Worm (Caenorhabditis elegans) whole organism, L3 larva: ENCODE measurements around the gene C37E2.3.

ENCODE experiments used
- aly-2 ChIP-seq: fragments of 150-350 bp; optimal IDR thresholded peaks from 2 replicates; lab custom pipeline; 2014; ENCODE audit warnings: missing biosample characterization, missing genetic modification characterization
- elt-2 ChIP-seq: sonication (generic microtip); optimal IDR thresholded peaks from 2 replicates; lab custom pipeline; 2016; ENCODE audit warnings: missing genetic modification reagents, mild to moderate bottlenecking, missing genetic modification characterization, missing compliant biosample characterization
- eor-1 ChIP-seq, 2 experiments: fragments of 150-350 bp; optimal IDR thresholded peaks; 2 replicates each; lab custom pipeline; 2014 to 2018; ENCODE audit warnings: missing biosample characterization in 2 of 2, missing genetic modification characterization in 2 of 2
- hmg-11 ChIP-seq: sonication (generic microtip); optimal IDR thresholded peaks from 2 replicates; lab custom pipeline; 2016; ENCODE audit warnings: missing genetic modification characterization, missing compliant biosample characterization
- jun-1 ChIP-seq: fragments of 150-350 bp; optimal IDR thresholded peaks from 2 replicates; lab custom pipeline; 2014; ENCODE audit warnings: missing biosample characterization, missing genetic modification reagents, missing genetic modification characterization
- nhr-12 ChIP-seq: fragments of 150-350 bp; optimal IDR thresholded peaks from 2 replicates; lab custom pipeline; 2014; ENCODE audit warnings: missing biosample characterization, missing genetic modification characterization
- snpc-4 ChIP-seq: fragments of 150-350 bp; optimal IDR thresholded peaks from 2 replicates; lab custom pipeline; 2014; ENCODE audit warnings: missing biosample characterization, missing genetic modification characterization
- tbx-2 ChIP-seq: sonication (generic microtip); optimal IDR thresholded peaks from 2 replicates; lab custom pipeline; 2016; ENCODE audit warnings: mild to moderate bottlenecking, missing genetic modification characterization, missing compliant biosample characterization
- unc-62 ChIP-seq: fragments of 150-350 bp; sonication (generic microtip); optimal IDR thresholded peaks from 4 replicates; lab custom pipeline; 2014; ENCODE audit warnings: missing biosample characterization, missing genetic modification reagents, missing genetic modification characterization

- TF ChIP-seq unc-62: no peak
- TF ChIP-seq elt-2 (tag; lab: Kevin White, UChicago): peak; percentile 99
- TF ChIP-seq snpc-4 (tag; lab: Kevin White, UChicago): no peak
- TF ChIP-seq jun-1 (tag; lab: Kevin White, UChicago): peak; percentile 72
- TF ChIP-seq eor-1 (tag; optimal IDR thresholded peaks at IDR 0.05; lab: Kevin White, UChicago): no peak
- TF ChIP-seq tbx-2 (tag; lab: Kevin White, UChicago): no peak
- TF ChIP-seq aly-2 (tag; lab: Kevin White, UChicago): no peak
- no peak for TF ChIP-seq hmg-11 (tag; lab: Kevin White, UChicago)
- no peak for TF ChIP-seq nhr-12 (tag; lab: Kevin White, UChicago)
Measured at ce11 chrX:14214520-14215023, 34.3 kb downstream of the C37E2.3 start, which contains the start of gene K06G5.1.
